Worm (Caenorhabditis elegans) whole organism, young adult: ENCODE data around the gene sdz-10.

Experiments
- B0019.2 ChIP-seq: fragments of 200-800 bp; sonication (Bioruptor generic); conservative IDR thresholded peaks from 2 replicates; pipeline ENCODE4 v1.3.6; 2022; ENCODE audit warnings: missing genetic modification reagents, missing genetic modification characterization, missing compliant biosample characterization
- B0035.1 ChIP-seq: sonication (generic microtip); optimal IDR thresholded peaks from 2 replicates; lab custom pipeline; 2016; ENCODE audit warnings: missing genetic modification characterization, mild to moderate bottlenecking, missing compliant biosample characterization, missing genotype, missing genetic modification reagents
- B0336.3 ChIP-seq: fragments of 200-800 bp; sonication (Bioruptor generic); IDR thresholded peaks from 2 replicates; pipeline ENCODE4 v1.3.6; 2022; ENCODE audit warnings: missing genetic modification characterization, missing compliant biosample characterization
- F22D6.2 ChIP-seq: sonication (generic microtip); optimal IDR thresholded peaks from 2 replicates; lab custom pipeline; 2016; ENCODE audit warnings: mild to moderate bottlenecking, missing genetic modification characterization, missing compliant biosample characterization
- F55B11.4 ChIP-seq: sonication (generic microtip); optimal IDR thresholded peaks from 2 replicates; lab custom pipeline; 2016; ENCODE audit warnings: missing compliant biosample characterization, missing genetic modification characterization, borderline replicate concordance; ENCODE audit not compliant: insufficient read depth
- F57C9.4 ChIP-seq: sonication (generic microtip); optimal IDR thresholded peaks from 2 replicates; lab custom pipeline; 2017; ENCODE audit warnings: mild to moderate bottlenecking, missing genetic modification characterization, missing compliant biosample characterization
- K12H6.12 ChIP-seq: fragments of 200-800 bp; sonication (Bioruptor generic); optimal IDR thresholded peaks from 2 replicates; lab custom pipeline; 2018; ENCODE audit warnings: mild to moderate bottlenecking, missing genetic modification characterization, missing compliant biosample characterization
- T26A5.8 ChIP-seq: sonication (generic microtip); optimal IDR thresholded peaks from 2 replicates; lab custom pipeline; 2016; ENCODE audit warnings: missing genetic modification characterization, missing compliant biosample characterization
- Y56A3A.18 ChIP-seq: fragments of 200-800 bp; sonication (Bioruptor generic); IDR thresholded peaks from 2 replicates; pipeline ENCODE4 v1.3.6; 2022; ENCODE audit warnings: missing genetic modification reagents, missing genetic modification characterization, missing compliant biosample characterization
- Y67H2A.10 ChIP-seq: fragments of 200-800 bp; sonication (Bioruptor generic); conservative IDR thresholded peaks from 2 replicates; pipeline ENCODE4 v1.3.6; 2022; ENCODE audit warnings: missing genetic modification reagents, missing genetic modification characterization, missing compliant biosample characterization
- Y95B8A.8 ChIP-seq: fragments of 200-800 bp; sonication (Bioruptor generic); IDR thresholded peaks from 2 replicates; pipeline ENCODE4 v1.3.6; 2022; ENCODE audit warnings: missing genetic modification reagents, missing genetic modification characterization, missing compliant biosample characterization
- ama-1 ChIP-seq, 3 experiments: fragments of 150-350 bp in 1 of 3; sonication (generic microtip) in 2 of 3; optimal IDR thresholded peaks; 2 replicates each; lab custom pipeline; 2014 to 2018; ENCODE audit warnings: missing biosample characterization in 2 of 3, missing genetic modification characterization in 2 of 3, missing genetic modification reagents in 2 of 3
- aptf-2 ChIP-seq: fragments of 200-800 bp; sonication (Bioruptor generic); conservative IDR thresholded peaks from 2 replicates; pipeline ENCODE4 v1.3.6; 2022; ENCODE audit warnings: missing genetic modification reagents, missing genetic modification characterization, missing compliant biosample characterization
- attf-5 ChIP-seq: fragments of 200-800 bp; sonication (Bioruptor generic); optimal IDR thresholded peaks from 2 replicates; lab custom pipeline; 2018; ENCODE audit warnings: mild to moderate bottlenecking, missing genetic modification characterization, missing compliant biosample characterization
- attf-6 ChIP-seq: fragments of 200-800 bp; sonication (Bioruptor generic); IDR thresholded peaks from 2 replicates; pipeline ENCODE4 v1.3.6; 2022; ENCODE audit warnings: missing genetic modification reagents, missing genetic modification characterization, missing compliant biosample characterization
- cebp-1 ChIP-seq, 2 experiments: fragments of 200-800 bp in 1 of 2; sonication (Bioruptor generic) in 1 of 2; sonication (generic microtip) in 1 of 2; IDR thresholded peaks in 1 of 2; optimal IDR thresholded peaks in 1 of 2; 2 replicates each; pipeline versions ENCODE4 v1.3.6 to Lab custom; 2017 to 2022; ENCODE audit warnings: missing compliant biosample characterization in 2 of 2, missing genetic modification characterization in 2 of 2, mild to moderate bottlenecking in 1 of 2, missing genetic modification reagents in 1 of 2, moderate library complexity in 1 of 2
- ceh-27 ChIP-seq: fragments of 200-800 bp; sonication (Bioruptor generic); optimal IDR thresholded peaks from 2 replicates; lab custom pipeline; 2018; ENCODE audit warnings: mild to moderate bottlenecking, missing genetic modification characterization, moderate library complexity, missing compliant biosample characterization
- ceh-58 ChIP-seq: fragments of 200-800 bp; sonication (Bioruptor generic); IDR thresholded peaks from 2 replicates; pipeline ENCODE4 v1.3.6; 2022; ENCODE audit warnings: missing genetic modification characterization, missing compliant biosample characterization
- die-1 ChIP-seq: sonication (generic microtip); optimal IDR thresholded peaks from 2 replicates; lab custom pipeline; 2016; ENCODE audit warnings: missing genotype, mild to moderate bottlenecking, missing genetic modification characterization, missing compliant biosample characterization
- dpff-1 ChIP-seq: sonication (generic microtip); optimal IDR thresholded peaks from 2 replicates; lab custom pipeline; 2017; ENCODE audit warnings: mild to moderate bottlenecking, missing genetic modification characterization, missing compliant biosample characterization
- dpl-1 ChIP-seq: fragments of 150-350 bp; optimal IDR thresholded peaks from 2 replicates; lab custom pipeline; 2014; ENCODE audit warnings: missing biosample characterization, missing genetic modification reagents, missing genetic modification characterization
- hrde-1 ChIP-seq: sonication (generic microtip); optimal IDR thresholded peaks from 2 replicates; lab custom pipeline; 2016; ENCODE audit warnings: missing genetic modification characterization, mild to moderate bottlenecking, missing compliant biosample characterization, moderate library complexity, missing genotype, missing genetic modification reagents, borderline replicate concordance
- lin-35 ChIP-seq, 3 experiments: fragments of 150-350 bp in 2 of 3; sonication (generic microtip) in 1 of 3; optimal IDR thresholded peaks; 2 replicates each; lab custom pipeline; 2014 to 2018; ENCODE audit warnings: missing biosample characterization in 3 of 3, missing genetic modification characterization in 3 of 3, missing genetic modification reagents in 3 of 3
- lin-54 ChIP-seq: fragments of 200-800 bp; sonication (Bioruptor generic); optimal IDR thresholded peaks from 2 replicates; lab custom pipeline; 2018; ENCODE audit warnings: mild to moderate bottlenecking, missing genetic modification characterization, missing compliant biosample characterization
- lir-1 ChIP-seq: fragments of 200-800 bp; sonication (Bioruptor generic); conservative IDR thresholded peaks from 2 replicates; pipeline ENCODE4 v1.3.6; 2022; ENCODE audit warnings: missing genetic modification reagents, missing genetic modification characterization, missing compliant biosample characterization
- lsl-1 ChIP-seq: fragments of 200-800 bp; sonication (Bioruptor generic); optimal IDR thresholded peaks from 2 replicates; lab custom pipeline; 2018; ENCODE audit warnings: mild to moderate bottlenecking, missing genetic modification characterization, moderate library complexity, missing compliant biosample characterization
- madf-3 ChIP-seq: fragments of 200-800 bp; sonication (Bioruptor generic); IDR thresholded peaks from 2 replicates; pipeline ENCODE4 v1.3.6; 2022; ENCODE audit warnings: missing genetic modification reagents, missing genetic modification characterization, missing compliant biosample characterization
- mcd-1 ChIP-seq: fragments of 200-800 bp; sonication (Bioruptor generic); IDR thresholded peaks from 2 replicates; pipeline ENCODE4 v1.3.6; 2022; ENCODE audit warnings: missing genetic modification reagents, missing genetic modification characterization, missing compliant biosample characterization
- nhr-90 ChIP-seq: sonication (generic microtip); optimal IDR thresholded peaks from 2 replicates; lab custom pipeline; 2016; ENCODE audit warnings: missing genotype, mild to moderate bottlenecking, missing genetic modification characterization, missing compliant biosample characterization
- rcor-1 ChIP-seq: fragments of 200-800 bp; sonication (Bioruptor generic); IDR thresholded peaks from 2 replicates; pipeline ENCODE4 v1.3.6; 2022; ENCODE audit warnings: missing genetic modification reagents, missing genetic modification characterization, missing compliant biosample characterization
- repo-1 ChIP-seq: sonication (generic microtip); optimal IDR thresholded peaks from 2 replicates; lab custom pipeline; 2017; ENCODE audit warnings: mild to moderate bottlenecking, missing genetic modification characterization, missing compliant biosample characterization
- sea-2 ChIP-seq: fragments of 200-800 bp; sonication (Bioruptor generic); IDR thresholded peaks from 2 replicates; pipeline ENCODE4 v1.3.6; 2022; ENCODE audit warnings: missing genetic modification characterization, missing compliant biosample characterization
- snpc-1.3 ChIP-seq: sonication (generic microtip); optimal IDR thresholded peaks from 2 replicates; lab custom pipeline; 2017; ENCODE audit warnings: missing genetic modification characterization, mild to moderate bottlenecking, missing compliant biosample characterization, antibody characterized with exemption, moderate library complexity, missing genotype, missing genetic modification reagents; ENCODE audit not compliant: insufficient read depth
- snpc-3.4 ChIP-seq: sonication (generic microtip); optimal IDR thresholded peaks from 2 replicates; lab custom pipeline; 2017; ENCODE audit warnings: missing genetic modification characterization, mild to moderate bottlenecking, missing compliant biosample characterization, antibody characterized with exemption, moderate library complexity, missing genotype, missing genetic modification reagents
- somi-1 ChIP-seq: fragments of 200-800 bp; sonication (Bioruptor generic); optimal IDR thresholded peaks from 2 replicates; lab custom pipeline; 2018; ENCODE audit warnings: mild to moderate bottlenecking, missing genetic modification characterization, missing compliant biosample characterization
- sptf-2 ChIP-seq: fragments of 200-800 bp; sonication (Bioruptor generic); optimal IDR thresholded peaks from 2 replicates; lab custom pipeline; 2018; ENCODE audit warnings: mild to moderate bottlenecking, missing genetic modification characterization, missing compliant biosample characterization
- tbx-9 ChIP-seq: sonication (generic microtip); optimal IDR thresholded peaks from 2 replicates; lab custom pipeline; 2016; ENCODE audit warnings: borderline replicate concordance, missing genetic modification characterization, inconsistent platforms, missing compliant biosample characterization
- unc-130 ChIP-seq: sonication (generic microtip); optimal IDR thresholded peaks from 2 replicates; lab custom pipeline; 2016; ENCODE audit warnings: missing genetic modification reagents, missing genetic modification characterization, missing compliant biosample characterization
- ztf-18 ChIP-seq: sonication (generic microtip); optimal IDR thresholded peaks from 2 replicates; lab custom pipeline; 2016; ENCODE audit warnings: missing genotype, mild to moderate bottlenecking, missing genetic modification characterization, missing compliant biosample characterization
- ztf-3 ChIP-seq: fragments of 200-800 bp; sonication (Bioruptor generic); optimal IDR thresholded peaks from 2 replicates; lab custom pipeline; 2018; ENCODE audit warnings: mild to moderate bottlenecking, missing genetic modification characterization, missing compliant biosample characterization

sdz-10 gene

ce11 chrII:2772166-2772565, at the start of gene sdz-10:
Gene sdz-10, minus strand, starts transcription at chrII:2772266.
- no peak for TF ChIP-seq Y95B8A.8 (GFP tag; lab: Robert Waterston, UW)
- no peak for TF ChIP-seq rcor-1 (GFP tag; lab: Robert Waterston, UW)
- TF ChIP-seq ama-1 (optimal IDR thresholded peaks at IDR 0.05; lab: Kevin White, UChicago), result no peak
- no peak for TF ChIP-seq ama-1 (GFP tag; optimal IDR thresholded peaks at IDR 0.05; lab: Kevin White, UChicago)
- TF ChIP-seq repo-1 (tag; lab: Kevin White, UChicago), result no peak
- no peak for TF ChIP-seq Y67H2A.10 (GFP tag; lab: Robert Waterston, UW)
- no peak for TF ChIP-seq dpl-1 (GFP tag; lab: Kevin White, UChicago)
- TF ChIP-seq Y56A3A.18 (GFP tag; lab: Robert Waterston, UW), result no peak
- TF ChIP-seq B0336.3 (GFP tag; lab: Robert Waterston, UW), result no peak
- no peak for TF ChIP-seq sea-2
- no peak for TF ChIP-seq aptf-2 (GFP tag; lab: Robert Waterston, UW)
- TF ChIP-seq snpc-3.4 (tag; lab: Kevin White, UChicago), result no peak
- TF ChIP-seq die-1 (tag; lab: Kevin White, UChicago), result no peak
- no peak for TF ChIP-seq snpc-1.3 (tag; lab: Kevin White, UChicago)
- TF ChIP-seq attf-6 (GFP tag; lab: Robert Waterston, UW), result no peak
- no peak for TF ChIP-seq K12H6.12

ce11 chrII:2816676-2817075, 44.6 kb upstream of the sdz-10 start, which contains the start of gene set-13:
Gene set-13, plus strand, starts transcription at chrII:2816976.
- TF ChIP-seq dpff-1 (tag; lab: Kevin White, UChicago) (no peak), B0035.1 (tag; lab: Kevin White, UChicago) (no peak), lir-1 (GFP tag; lab: Robert Waterston, UW) (no peak), ama-1 (optimal IDR thresholded peaks at IDR 0.05; lab: Kevin White, UChicago) (no peak), ama-1 (GFP tag; optimal IDR thresholded peaks at IDR 0.05; lab: Kevin White, UChicago) (no peak), sptf-2 (GFP tag; lab: Kevin White, UChicago) (no peak), hrde-1 (tag; lab: Kevin White, UChicago) (no peak), nhr-90 (tag; lab: Kevin White, UChicago) (no peak), F57C9.4 (tag; lab: Kevin White, UChicago) (no peak), lsl-1 (GFP tag; lab: Kevin White, UChicago) (no peak), mcd-1 (GFP tag; lab: Robert Waterston, UW) (no peak), lin-35 (GFP tag; optimal IDR thresholded peaks at IDR 0.05; lab: Kevin White, UChicago) (no peak), F55B11.4 (tag; lab: Kevin White, UChicago) (no peak), lin-54 (GFP tag; lab: Kevin White, UChicago) (no peak), ztf-18 (tag; lab: Kevin White, UChicago) (no peak), ztf-3 (GFP tag; lab: Kevin White, UChicago) (no peak), T26A5.8 (tag; lab: Kevin White, UChicago) (no peak), unc-130 (GFP tag; lab: Kevin White, UChicago) (no peak)

ce11 chrII:2815444-2815843, 43.4 kb upstream of the sdz-10 start, which contains the start of gene K12H6.2:
Gene K12H6.2, minus strand, starts transcription at chrII:2815544.
- no peak for TF ChIP-seq attf-5 (GFP tag; lab: Kevin White, UChicago)
- no peak for TF ChIP-seq ceh-58
- TF ChIP-seq F22D6.2, result no peak
- no peak for TF ChIP-seq cebp-1 (GFP tag; IDR thresholded peaks at IDR 0.05; lab: Robert Waterston, UW)
- no peak for TF ChIP-seq cebp-1 (tag; optimal IDR thresholded peaks at IDR 0.05; lab: Kevin White, UChicago)
- TF ChIP-seq tbx-9 (tag; lab: Kevin White, UChicago), result no peak
- TF ChIP-seq ceh-27 (GFP tag; lab: Kevin White, UChicago), result no peak
- TF ChIP-seq somi-1 (GFP tag; lab: Kevin White, UChicago), result no peak
- TF ChIP-seq B0019.2 (GFP tag; lab: Robert Waterston, UW), result no peak
- TF ChIP-seq madf-3, result no peak
